Fruit fly (Drosophila melanogaster): ENCODE results near the gene CG32264.

Gene CG32264

dm6 chr3L:3788790-3789421 is 17.4 kb downstream of the CG32264 start (continued):
- TF ChIP-seq Myb (GFP tag; optimal IDR thresholded peaks at IDR 0.05) (no peak), CG12299 (tag; optimal IDR thresholded peaks at IDR 0.05) (no peak), nau (GFP tag; optimal IDR thresholded peaks at IDR 0.05) (no peak), CG9609 (GFP tag; optimal IDR thresholded peaks at IDR 0.05) (no peak), Oaz (GFP tag; IDR thresholded peaks at IDR 0.05) (no peak), gt (GFP tag; IDR thresholded peaks at IDR 0.05) (no peak), Nf-YB (GFP tag; optimal IDR thresholded peaks at IDR 0.05) (peak; percentile 32), fd96Cb (tag; optimal IDR thresholded peaks at IDR 0.05) (no peak), CG8359 (GFP tag; optimal IDR thresholded peaks at IDR 0.05; ENCODE audit: borderline replicate concordance) (no peak), tin (GFP tag; optimal IDR thresholded peaks at IDR 0.05) (no peak), bbx (GFP tag; IDR thresholded peaks at IDR 0.05; ENCODE audit: partially characterized antibody) (peak; percentile 78), twi (tag; optimal IDR thresholded peaks at IDR 0.05) (no peak), wek (GFP tag; optimal IDR thresholded peaks at IDR 0.05) (no peak), vnd (GFP tag; IDR thresholded peaks at IDR 0.05; ENCODE audit: partially characterized antibody) (peak; percentile 36; the same call in 1 of the 3 replicates), phol (tag; optimal IDR thresholded peaks at IDR 0.05) (peak; percentile 16), kay (GFP tag; optimal IDR thresholded peaks at IDR 0.05) (no peak), br (optimal IDR thresholded peaks at IDR 0.05) (no peak), CG9437 (GFP tag; optimal IDR thresholded peaks at IDR 0.05) (peak; percentile 36), CG4730 (GFP tag; IDR thresholded peaks at IDR 0.05) (no peak), CG8924 (tag; optimal IDR thresholded peaks at IDR 0.05) (peak; percentile 66), CG2889 (GFP tag; IDR thresholded peaks at IDR 0.05) (no peak), BEAF-32 (GFP tag; optimal IDR thresholded peaks at IDR 0.05) (no peak), Blimp-1 (GFP tag; optimal IDR thresholded peaks at IDR 0.05) (peak; percentile 51), maf-S (GFP tag; optimal IDR thresholded peaks at IDR 0.05) (no peak), CG14667 (GFP tag; IDR thresholded peaks at IDR 0.05) (no peak), CG6654 (GFP tag; optimal IDR thresholded peaks at IDR 0.05) (peak; percentile 100), BtbVII (GFP tag; optimal IDR thresholded peaks at IDR 0.05) (peak; percentile 36), CG32767 (GFP tag; IDR thresholded peaks at IDR 0.05) (no peak), tio (GFP tag; optimal IDR thresholded peaks at IDR 0.05) (no peak), CG2120 (GFP tag; optimal IDR thresholded peaks at IDR 0.05) (no peak), dpn (GFP tag; optimal IDR thresholded peaks at IDR 0.05) (peak in 1 of 2 experiments; percentile 13), Fer1 (GFP tag; optimal IDR thresholded peaks at IDR 0.05) (peak; percentile 8), CG11560 (tag; IDR thresholded peaks at IDR 0.05) (no peak), CG5245 (GFP tag; optimal IDR thresholded peaks at IDR 0.05) (no peak), CG16813 (GFP tag; IDR thresholded peaks at IDR 0.05; ENCODE audit: partially characterized antibody) (peak; percentile 52; the same call in 2 of the 3 replicates), fd64A (GFP tag; optimal IDR thresholded peaks at IDR 0.05) (no peak), pita (GFP tag; optimal IDR thresholded peaks at IDR 0.05) (no peak), CG11695 (GFP tag; IDR thresholded peaks at IDR 0.05) (no peak), CG8089 (GFP tag; optimal IDR thresholded peaks at IDR 0.05) (no peak), CG42726 (GFP tag; IDR thresholded peaks at IDR 0.05; ENCODE audit: partially characterized antibody) (peak; percentile 81), CG6683 (GFP tag; optimal IDR thresholded peaks at IDR 0.05) (no peak), Sry-β (GFP tag; optimal IDR thresholded peaks at IDR 0.05) (no peak), Oli (tag; optimal IDR thresholded peaks at IDR 0.05) (no peak), CG3281 (GFP tag; optimal IDR thresholded peaks at IDR 0.05) (peak; percentile 34), prd (optimal IDR thresholded peaks at IDR 0.05) (no peak), prd (GFP tag; IDR thresholded peaks at IDR 0.05) (no peak; the same call in 2 of the 3 replicates), CG17385 (GFP tag; optimal IDR thresholded peaks at IDR 0.05) (peak; percentile 35), CG7839 (tag; optimal IDR thresholded peaks at IDR 0.05) (peak; percentile 43), hb (GFP tag; IDR thresholded peaks at IDR 0.05; ENCODE audit: partially characterized antibody) (no peak), lilli (GFP tag; optimal IDR thresholded peaks at IDR 0.05) (no peak)
